Worm (Caenorhabditis elegans) whole organism, dauer: ENCODE results near the gene nac-3.

Experiments used
- unc-62 ChIP-seq: sonication (generic microtip); optimal IDR thresholded peaks from 2 replicates; lab custom pipeline; 2017; ENCODE audit warnings: missing biosample characterization, missing genetic modification reagents, missing genetic modification characterization

The nac-3 gene

ce11 chrIII:10151719-10152118 is 876 bp upstream of the nac-3 start:
- TF ChIP-seq unc-62 (GFP tag; lab: Kevin White, UChicago), result no peak

- TF ChIP-seq unc-62 (GFP tag; lab: Kevin White, UChicago), result no peak
These were observed 408 bp downstream of the nac-3 start for ce11 chrIII:10153003-10153402.

- TF ChIP-seq unc-62 (GFP tag; lab: Kevin White, UChicago), result no peak
These were observed 2.4 kb downstream of the nac-3 start for ce11 chrIII:10154993-10155392.

ce11 chrIII:10156269-10156668 is 3.7 kb downstream of the nac-3 start:
- no peak for TF ChIP-seq unc-62 (GFP tag; lab: Kevin White, UChicago)

ce11 chrIII:10160385-10160784 is 7.8 kb downstream of the nac-3 start, which contains the start of the genes K08E5.5 and mua-3:
Gene K08E5.5, minus strand, starts transcription at chrIII:10160485.
Gene mua-3, plus strand, starts transcription at chrIII:10160697.
- TF ChIP-seq unc-62 (GFP tag; lab: Kevin White, UChicago), result no peak

ce11 chrIII:10170265-10170664 is 17.7 kb downstream of the nac-3 start:
- TF ChIP-seq unc-62 (GFP tag; lab: Kevin White, UChicago), result no peak

ce11 chrIII:10178023-10178422 is 25.4 kb downstream of the nac-3 start:
- no peak for TF ChIP-seq unc-62 (GFP tag; lab: Kevin White, UChicago)

- TF ChIP-seq unc-62 (GFP tag; lab: Kevin White, UChicago), result no peak
These were observed 26.0 kb downstream of the nac-3 start for ce11 chrIII:10178552-10178951.

- TF ChIP-seq unc-62 (GFP tag; lab: Kevin White, UChicago), result no peak
These were observed 26.8 kb downstream of the nac-3 start for ce11 chrIII:10179444-10179843.

ce11 chrIII:10181868-10182267 is 29.3 kb downstream of the nac-3 start:
- TF ChIP-seq unc-62 (GFP tag; lab: Kevin White, UChicago), result no peak

ce11 chrIII:10186160-10186559 is 33.6 kb downstream of the nac-3 start, which contains the start of gene unc-47:
Gene unc-47, minus strand, starts transcription at chrIII:10186260.
- no peak for TF ChIP-seq unc-62 (GFP tag; lab: Kevin White, UChicago)

- no peak for TF ChIP-seq unc-62 (GFP tag; lab: Kevin White, UChicago)
These were observed 35.2 kb downstream of the nac-3 start for ce11 chrIII:10187840-10188239.

- no peak for TF ChIP-seq unc-62 (GFP tag; lab: Kevin White, UChicago)
These were observed 36.3 kb downstream of the nac-3 start, which contains the start of gene epac-1 for ce11 chrIII:10188912-10189311. Gene epac-1, plus strand, starts transcription at chrIII:10189212.

- no peak for TF ChIP-seq unc-62 (GFP tag; lab: Kevin White, UChicago)
These were observed 42.0 kb downstream of the nac-3 start for ce11 chrIII:10194569-10194968.

- no peak for TF ChIP-seq unc-62 (GFP tag; lab: Kevin White, UChicago)
These were observed 43.3 kb downstream of the nac-3 start for ce11 chrIII:10195911-10196310.

- no peak for TF ChIP-seq unc-62 (GFP tag; lab: Kevin White, UChicago)
These were observed 44.2 kb downstream of the nac-3 start for ce11 chrIII:10196796-10197195.

ce11 chrIII:10197416-10197815 is 44.8 kb downstream of the nac-3 start, which contains the start of gene dod-6:
Gene dod-6, plus strand, starts transcription at chrIII:10197716.
- TF ChIP-seq unc-62 (GFP tag; lab: Kevin White, UChicago), result no peak

- TF ChIP-seq unc-62 (GFP tag; lab: Kevin White, UChicago), result no peak
These were observed 46.5 kb downstream of the nac-3 start, which contains the start of gene T20G5.8 for ce11 chrIII:10199052-10199451. Gene T20G5.8, plus strand, starts transcription at chrIII:10199352.
